Fruit fly (Drosophila melanogaster) whole organism, embryonic: Measurements from ENCODE around the gene sv.
A peak's percentile ranks its signal among the peaks of the same experiment; 100 is the strongest.

ENCODE experiments used
- Atf3 ChIP-seq: fragments of 200-800 bp; sonication (Bioruptor generic); optimal IDR thresholded peaks from 3 replicates; lab custom pipeline; 2016; ENCODE audit warnings: missing biosample characterization, missing genetic modification characterization
- CG10654 ChIP-seq: fragments of 200-800 bp; sonication (Bioruptor generic); optimal IDR thresholded peaks from 2 replicates; lab custom pipeline; 2016; ENCODE audit warnings: missing biosample characterization, missing genetic modification characterization
- CG10959 ChIP-seq: fragments of 200-800 bp; sonication (Bioruptor generic); IDR thresholded peaks from 2 replicates; pipeline ENCODE4 v1.3.6; 2022; ENCODE audit warnings: missing biosample characterization, missing genetic modification characterization
- CG11560 ChIP-seq: fragments of 200-800 bp; sonication (Bioruptor generic); IDR thresholded peaks from 3 replicates; pipeline ENCODE4 v1.3.6; 2022; ENCODE audit warnings: missing biosample characterization, missing genetic modification characterization
- CG12659 ChIP-seq: fragments of 200-800 bp; sonication (Bioruptor generic); optimal IDR thresholded peaks from 3 replicates; lab custom pipeline; 2017; ENCODE audit warnings: mild to moderate bottlenecking, missing biosample characterization, missing genetic modification reagents, missing genetic modification characterization
- CG13296 ChIP-seq: fragments of 200-800 bp; sonication (Bioruptor generic); optimal IDR thresholded peaks from 3 replicates; lab custom pipeline; 2018; ENCODE audit warnings: missing biosample characterization, mild to moderate bottlenecking, missing genetic modification characterization
- CG17385 ChIP-seq: fragments of 200-800 bp; sonication (Bioruptor generic); optimal IDR thresholded peaks from 3 replicates; lab custom pipeline; 2018; ENCODE audit warnings: missing biosample characterization, mild to moderate bottlenecking, missing genetic modification characterization
- CG18262 ChIP-seq: fragments of 200-800 bp; optimal IDR thresholded peaks from 3 replicates; lab custom pipeline; 2019; ENCODE audit warnings: missing biosample characterization, mild to moderate bottlenecking, missing genetic modification characterization, moderate library complexity
- CG2116 ChIP-seq: fragments of 200-800 bp; sonication (Bioruptor generic); optimal IDR thresholded peaks from 3 replicates; lab custom pipeline; 2018; ENCODE audit warnings: missing biosample characterization, mild to moderate bottlenecking, missing genetic modification characterization
- CG2120 ChIP-seq: fragments of 200-800 bp; sonication (Bioruptor generic); optimal IDR thresholded peaks from 3 replicates; lab custom pipeline; 2016; ENCODE audit warnings: missing biosample characterization, missing genetic modification characterization
- CG30403 ChIP-seq: fragments of 200-800 bp; sonication (Bioruptor generic); optimal IDR thresholded peaks from 3 replicates; lab custom pipeline; 2016; ENCODE audit warnings: missing biosample characterization, missing genetic modification characterization
- CG3281 ChIP-seq: fragments of 200-800 bp; sonication (Bioruptor generic); optimal IDR thresholded peaks from 3 replicates; lab custom pipeline; 2017; ENCODE audit warnings: missing biosample characterization, mild to moderate bottlenecking, missing genetic modification characterization
- CG3847 ChIP-seq: fragments of 200-800 bp; sonication (Bioruptor generic); IDR thresholded peaks from 2 replicates; pipeline ENCODE4 v1.3.6; 2022; ENCODE audit warnings: missing biosample characterization, missing genetic modification characterization
- CG4360 ChIP-seq: fragments of 200-800 bp; sonication (Bioruptor generic); IDR thresholded peaks from 2 replicates; pipeline ENCODE4 v1.3.6; 2022; ENCODE audit warnings: missing biosample characterization, missing genetic modification characterization
- CG4617 ChIP-seq: fragments of 200-800 bp; sonication (Bioruptor generic); optimal IDR thresholded peaks from 3 replicates; lab custom pipeline; 2016; ENCODE audit warnings: missing biosample characterization, missing genetic modification characterization, borderline replicate concordance
- CG6854 ChIP-seq: fragments of 200-800 bp; sonication (Bioruptor generic); optimal IDR thresholded peaks from 3 replicates; lab custom pipeline; 2017; ENCODE audit warnings: missing biosample characterization, mild to moderate bottlenecking, missing genetic modification characterization
- CG9727 ChIP-seq: fragments of 200-800 bp; sonication (Bioruptor generic); optimal IDR thresholded peaks from 3 replicates; lab custom pipeline; 2017; ENCODE audit warnings: missing biosample characterization, mild to moderate bottlenecking, missing genetic modification characterization
- D ChIP-seq, 2 experiments: fragments of 200-800 bp in 1 of 2; fragments of >200 bp in 1 of 2; sonication (Bioruptor generic) in 1 of 2; optimal IDR thresholded peaks; 2 replicates in 1 of 2; 3 replicates in 1 of 2; lab custom pipeline; 2017; ENCODE audit warnings: mild to moderate bottlenecking in 1 of 2, missing biosample characterization in 1 of 2, missing genetic modification characterization in 1 of 2, missing genetic modification reagents in 1 of 2
- E2f1 ChIP-seq: fragments of 200-800 bp; sonication (Bioruptor generic); IDR thresholded peaks from 2 replicates; pipeline ENCODE4 v1.3.6; 2022; ENCODE audit warnings: missing biosample characterization, missing genetic modification characterization
- Fer3 ChIP-seq: fragments of 200-800 bp; sonication (Bioruptor generic); optimal IDR thresholded peaks from 2 replicates; lab custom pipeline; 2018; ENCODE audit warnings: missing biosample characterization, mild to moderate bottlenecking, missing genetic modification characterization, moderate library complexity
- H15 ChIP-seq: fragments of 200-800 bp; sonication (Bioruptor generic); IDR thresholded peaks from 3 replicates; pipeline ENCODE4 v1.3.6; 2022; ENCODE audit warnings: missing biosample characterization, missing genetic modification characterization
- H2.0 ChIP-seq: fragments of 200-800 bp; sonication (Bioruptor generic); IDR thresholded peaks from 2 replicates; pipeline ENCODE4 v1.3.6; 2022; ENCODE audit warnings: missing biosample characterization, missing genetic modification characterization
- HmgZ ChIP-seq: fragments of 200-800 bp; sonication (Bioruptor generic); optimal IDR thresholded peaks from 2 replicates; lab custom pipeline; 2018; ENCODE audit warnings: missing biosample characterization, mild to moderate bottlenecking, missing genetic modification characterization
- Hmx ChIP-seq: fragments of 200-800 bp; sonication (Bioruptor generic); optimal IDR thresholded peaks from 2 replicates; lab custom pipeline; 2016; ENCODE audit warnings: missing biosample characterization, missing genetic modification characterization
- Hr39 ChIP-seq: fragments of >200 bp; optimal IDR thresholded peaks from 2 replicates; lab custom pipeline; 2017
- Pdp1 ChIP-seq, 2 experiments: fragments of 200-800 bp; sonication (Bioruptor generic); optimal IDR thresholded peaks; 3 replicates each; lab custom pipeline; 2016; ENCODE audit warnings: missing biosample characterization in 2 of 2, missing genetic modification characterization in 2 of 2, mild to moderate bottlenecking in 1 of 2, moderate library complexity in 1 of 2
- Rx ChIP-seq: fragments of 200-800 bp; sonication (Bioruptor generic); IDR thresholded peaks from 2 replicates; pipeline ENCODE4 v1.3.6; 2022; ENCODE audit warnings: missing biosample characterization, missing genetic modification characterization
- Scr ChIP-seq: fragments of 200-800 bp; sonication (Bioruptor generic); IDR thresholded peaks from 2 replicates; pipeline ENCODE4 v1.3.6; 2022; ENCODE audit warnings: missing biosample characterization, missing genetic modification characterization; ENCODE audit not compliant: partially characterized antibody
- Ssrp ChIP-seq: fragments of 200-800 bp; sonication (Bioruptor generic); optimal IDR thresholded peaks from 2 replicates; lab custom pipeline; 2018; ENCODE audit warnings: missing biosample characterization, mild to moderate bottlenecking, missing genetic modification characterization, moderate library complexity
- ap ChIP-seq: fragments of 200-800 bp; sonication (Bioruptor generic); IDR thresholded peaks from 2 replicates; pipeline ENCODE4 v1.3.6; 2022; ENCODE audit warnings: missing biosample characterization, missing genetic modification characterization
- ase ChIP-seq: fragments of 200-800 bp; sonication (Bioruptor generic); IDR thresholded peaks from 3 replicates; pipeline ENCODE4 v1.3.6; 2022; ENCODE audit warnings: missing biosample characterization, missing genetic modification characterization
- bsh ChIP-seq, 2 experiments: fragments of 200-800 bp; sonication (Bioruptor generic); optimal IDR thresholded peaks; 2 replicates each; lab custom pipeline; 2017 to 2018; ENCODE audit warnings: mild to moderate bottlenecking in 2 of 2, missing biosample characterization in 2 of 2, missing genetic modification characterization in 2 of 2, moderate library complexity in 1 of 2
- disco-r ChIP-seq: fragments of 200-800 bp; sonication (Bioruptor generic); optimal IDR thresholded peaks from 2 replicates; lab custom pipeline; 2016; ENCODE audit warnings: missing biosample characterization, missing genetic modification characterization
- dmrt99B ChIP-seq: fragments of 200-800 bp; sonication (Bioruptor generic); optimal IDR thresholded peaks from 2 replicates; lab custom pipeline; 2018; ENCODE audit warnings: missing biosample characterization, mild to moderate bottlenecking, missing genetic modification characterization, moderate library complexity
- esg ChIP-seq: fragments of 200-800 bp; sonication (Bioruptor generic); conservative IDR thresholded peaks from 2 replicates; pipeline ENCODE4 v1.3.6; 2022; ENCODE audit warnings: missing biosample characterization, missing genetic modification characterization
- hb ChIP-seq: fragments of 200-800 bp; sonication (Bioruptor generic); IDR thresholded peaks from 3 replicates; pipeline ENCODE4 v1.3.6; 2022; ENCODE audit warnings: missing biosample characterization, missing genetic modification characterization; ENCODE audit not compliant: partially characterized antibody
- knrl ChIP-seq: fragments of 200-800 bp; sonication (Bioruptor generic); IDR thresholded peaks from 3 replicates; pipeline ENCODE4 v1.3.6; 2022; ENCODE audit warnings: missing biosample characterization, missing genetic modification characterization; ENCODE audit not compliant: partially characterized antibody
- lbe ChIP-seq: fragments of 200-800 bp; sonication (Bioruptor generic); optimal IDR thresholded peaks from 2 replicates; lab custom pipeline; 2016; ENCODE audit warnings: missing biosample characterization, mild to moderate bottlenecking, missing genetic modification characterization
- lmd ChIP-seq: fragments of 200-800 bp; sonication (Bioruptor generic); IDR thresholded peaks from 2 replicates; pipeline ENCODE4 v1.3.6; 2022; ENCODE audit warnings: missing biosample characterization, missing genetic modification characterization
- maf-S ChIP-seq: fragments of 200-800 bp; sonication (Bioruptor generic); optimal IDR thresholded peaks from 2 replicates; lab custom pipeline; 2016; ENCODE audit warnings: missing biosample characterization, missing genetic modification characterization
- nau ChIP-seq: fragments of 200-800 bp; sonication (Bioruptor generic); optimal IDR thresholded peaks from 3 replicates; lab custom pipeline; 2017; ENCODE audit warnings: missing biosample characterization, mild to moderate bottlenecking, missing genetic modification characterization, missing genetic modification reagents
- onecut ChIP-seq: fragments of 200-800 bp; sonication (Bioruptor generic); IDR thresholded peaks from 2 replicates; pipeline ENCODE4 v1.3.6; 2022; ENCODE audit warnings: missing biosample characterization, missing genetic modification characterization
- org-1 ChIP-seq: fragments of 200-800 bp; sonication (Bioruptor generic); optimal IDR thresholded peaks from 2 replicates; lab custom pipeline; 2017; ENCODE audit warnings: missing biosample characterization, missing genetic modification characterization
- phol ChIP-seq: fragments of 200-800 bp; sonication (Bioruptor generic); optimal IDR thresholded peaks from 3 replicates; lab custom pipeline; 2018; ENCODE audit warnings: missing biosample characterization, mild to moderate bottlenecking, missing genetic modification characterization, moderate library complexity
- row ChIP-seq: fragments of 200-800 bp; sonication (Bioruptor generic); IDR thresholded peaks from 3 replicates; pipeline ENCODE4 v1.3.6; 2022; ENCODE audit warnings: missing biosample characterization, missing genetic modification characterization
- run ChIP-seq: fragments of 200-800 bp; sonication (Bioruptor generic); optimal IDR thresholded peaks from 3 replicates; lab custom pipeline; 2018; ENCODE audit warnings: missing biosample characterization, mild to moderate bottlenecking, missing genetic modification characterization
- slbo ChIP-seq: fragments of 200-800 bp; sonication (Bioruptor generic); IDR thresholded peaks from 2 replicates; pipeline ENCODE4 v1.3.6; 2022; ENCODE audit warnings: missing biosample characterization, missing genetic modification characterization
- stc ChIP-seq: fragments of 200-800 bp; sonication (Bioruptor generic); IDR thresholded peaks from 2 replicates; pipeline ENCODE4 v1.3.6; 2022; ENCODE audit warnings: missing biosample characterization, missing genetic modification characterization
- tin ChIP-seq: fragments of 200-800 bp; sonication (Bioruptor generic); optimal IDR thresholded peaks from 3 replicates; lab custom pipeline; 2016; ENCODE audit warnings: missing biosample characterization, missing genetic modification characterization
- ttk ChIP-seq: fragments of 200-800 bp; sonication (Bioruptor generic); IDR thresholded peaks from 2 replicates; pipeline ENCODE4 v2.1.2; 2022; ENCODE audit warnings: missing biosample characterization, missing genetic modification characterization
- wdn ChIP-seq: fragments of 200-800 bp; sonication (Bioruptor generic); IDR thresholded peaks from 2 replicates; pipeline ENCODE4 v1.3.6; 2022; ENCODE audit warnings: missing biosample characterization, missing genetic modification characterization
- zf30C ChIP-seq: fragments of 200-800 bp; sonication (Bioruptor generic); optimal IDR thresholded peaks from 3 replicates; lab custom pipeline; 2018; ENCODE audit warnings: missing biosample characterization, mild to moderate bottlenecking, missing genetic modification characterization

Gene sv

DNA sequence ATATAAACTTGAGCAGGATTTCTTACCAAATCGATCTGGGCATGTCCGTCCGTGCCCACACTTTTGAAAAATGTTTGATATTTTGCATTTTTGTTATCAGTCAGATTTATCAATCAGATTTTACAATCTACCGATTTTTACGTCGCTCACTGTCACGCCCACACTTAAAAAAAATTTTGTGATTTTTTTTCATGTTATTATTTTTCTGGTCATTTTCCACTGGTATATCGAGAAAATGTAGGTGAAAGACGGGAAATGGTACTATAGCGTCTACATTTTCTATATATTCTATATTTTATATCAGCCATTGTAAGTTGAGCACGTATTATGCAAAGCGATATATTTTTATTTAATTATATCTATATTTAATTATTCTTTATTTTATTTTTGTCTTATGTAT, 24.4 kb upstream of the sv start (continued):
- no peak for TF ChIP-seq Rx (GFP tag; lab: Robert Waterston, UW)
- no peak for TF ChIP-seq esg
- TF ChIP-seq row (GFP tag; lab: Robert Waterston, UW), result peak; percentile 32
- no peak for TF ChIP-seq Scr (GFP tag; lab: Robert Waterston, UW)
- TF ChIP-seq Hr39 (lab: Kevin White, UChicago), result no peak
- TF ChIP-seq CG17385 (GFP tag; lab: Kevin White, UChicago), result peak; percentile 10
- no peak for TF ChIP-seq HmgZ (tag; lab: Kevin White, UChicago)
- TF ChIP-seq CG6854 (GFP tag; lab: Kevin White, UChicago), result no peak
- TF ChIP-seq slbo (GFP tag; lab: Robert Waterston, UW), result no peak
- TF ChIP-seq H2.0 (GFP tag; lab: Robert Waterston, UW), result no peak
- TF ChIP-seq disco-r (GFP tag; lab: Kevin White, UChicago), result no peak
- TF ChIP-seq org-1 (GFP tag; lab: Kevin White, UChicago), result no peak
- TF ChIP-seq maf-S (GFP tag; lab: Kevin White, UChicago), result no peak
- TF ChIP-seq knrl (GFP tag; lab: Robert Waterston, UW), result no peak
- TF ChIP-seq CG4617, result no peak
- no peak for TF ChIP-seq CG3847 (GFP tag; lab: Robert Waterston, UW)
- no peak for TF ChIP-seq Ssrp (tag; lab: Kevin White, UChicago)
- TF ChIP-seq ap (GFP tag; lab: Robert Waterston, UW), result no peak
- no peak for TF ChIP-seq Pdp1 (GFP tag; optimal IDR thresholded peaks at IDR 0.05; lab: Kevin White, UChicago)
- peak; percentile 36 for TF ChIP-seq CG18262
- peak; percentile 7 for TF ChIP-seq CG30403 (GFP tag; lab: Kevin White, UChicago)
- TF ChIP-seq ttk (GFP tag; lab: Robert Waterston, UW), result no peak
- no peak for TF ChIP-seq CG13296 (GFP tag; lab: Kevin White, UChicago)
- no peak for TF ChIP-seq nau
- TF ChIP-seq CG2120, result no peak
- peak; percentile 26 for TF ChIP-seq dmrt99B (tag; lab: Kevin White, UChicago)
- TF ChIP-seq zf30C (GFP tag; lab: Kevin White, UChicago), result peak; percentile 75
- TF ChIP-seq run, result no peak
- no peak for TF ChIP-seq D (optimal IDR thresholded peaks at IDR 0.05; lab: Kevin White, UChicago)
- TF ChIP-seq D (GFP tag; optimal IDR thresholded peaks at IDR 0.05; lab: Kevin White, UChicago), result peak; percentile 14
- peak; percentile 36 for TF ChIP-seq CG10654 (GFP tag; lab: Kevin White, UChicago)
- peak in 1 of 2 experiments; percentile 27 for TF ChIP-seq bsh (GFP tag; optimal IDR thresholded peaks at IDR 0.05; lab: Kevin White, UChicago)
- TF ChIP-seq CG4360 (GFP tag; lab: Robert Waterston, UW), result no peak
- peak; percentile 38 for TF ChIP-seq phol (tag; lab: Kevin White, UChicago)
- TF ChIP-seq CG2116 (GFP tag; lab: Kevin White, UChicago), result no peak
- no peak for TF ChIP-seq CG12659 (GFP tag; lab: Kevin White, UChicago)
- TF ChIP-seq stc (GFP tag; lab: Robert Waterston, UW), result no peak
- TF ChIP-seq H15 (GFP tag; lab: Robert Waterston, UW), result no peak
- TF ChIP-seq wdn (GFP tag; lab: Robert Waterston, UW), result no peak
- no peak for TF ChIP-seq hb
- peak; percentile 35 for TF ChIP-seq Fer3
- TF ChIP-seq CG9727, result peak; percentile 31
- TF ChIP-seq CG3281 (GFP tag; lab: Kevin White, UChicago), result peak; percentile 27
- no peak for TF ChIP-seq lbe (GFP tag; lab: Kevin White, UChicago)
- no peak for TF ChIP-seq CG10959
- TF ChIP-seq CG11560 (tag; lab: Robert Waterston, UW), result no peak
- 0 out of 2 replicates have a peak, but pooled peaks have one; percentile 38 for TF ChIP-seq E2f1 (GFP tag; lab: Robert Waterston, UW)
- TF ChIP-seq onecut (GFP tag; lab: Robert Waterston, UW), result no peak
- TF ChIP-seq tin, result peak; percentile 24
- no peak for TF ChIP-seq Hmx (GFP tag; lab: Kevin White, UChicago)
- TF ChIP-seq ase, result no peak
- no peak for TF ChIP-seq Atf3 (GFP tag; lab: Kevin White, UChicago)
- no peak for TF ChIP-seq lmd (GFP tag; lab: Robert Waterston, UW)
